In genomic region chr3R:24234721-24235120, dm6 we compare ENCODE assay signal across 3 fruit fly cellular contexts.
A peak's percentile ranks its signal among the peaks of the same experiment; 100 is the strongest.
TF ChIP-seq lines count a peak whose summit lies in the region.

No protein-coding gene starts in this region.

- no peak for TF ChIP-seq CTCF in whole organism, embryonic (GFP tag; optimal IDR thresholded peaks at IDR 0.05; lab: Kevin White, UChicago)

TF ChIP-seq in whole organism, embryonic, 481 proteins besides CTCF, POLR2A, EP300 and RAD21 (continues in another document):
- TF ChIP-seq tap (tag; optimal IDR thresholded peaks at IDR 0.05; lab: Kevin White, UChicago): no peak
- TF ChIP-seq CG9817 (tag; optimal IDR thresholded peaks at IDR 0.05; lab: Kevin White, UChicago): no peak
- no peak for TF ChIP-seq Chrac-16 (GFP tag; optimal IDR thresholded peaks at IDR 0.05; lab: Kevin White, UChicago)
- TF ChIP-seq CG12942 (GFP tag; optimal IDR thresholded peaks at IDR 0.05; lab: Kevin White, UChicago): no peak
- TF ChIP-seq CG13296 (GFP tag; optimal IDR thresholded peaks at IDR 0.05; lab: Kevin White, UChicago): no peak
- no peak for TF ChIP-seq Nf-YC (tag; optimal IDR thresholded peaks at IDR 0.05; lab: Kevin White, UChicago)
- no peak for TF ChIP-seq CG17829 (tag; optimal IDR thresholded peaks at IDR 0.05; lab: Kevin White, UChicago)
- no peak for TF ChIP-seq cg (GFP tag; optimal IDR thresholded peaks at IDR 0.05; lab: Kevin White, UChicago)
- TF ChIP-seq CG10565 (GFP tag; optimal IDR thresholded peaks at IDR 0.05; lab: Kevin White, UChicago): no peak
- TF ChIP-seq Scr (GFP tag; IDR thresholded peaks at IDR 0.05; lab: Robert Waterston, UW; ENCODE audit: partially characterized antibody): peak; percentile 8; the same call in 1 of the 2 replicates
- no peak for TF ChIP-seq Awh (GFP tag; IDR thresholded peaks at IDR 0.05; lab: Robert Waterston, UW)
- TF ChIP-seq Myb (GFP tag; optimal IDR thresholded peaks at IDR 0.05; lab: Kevin White, UChicago): peak; percentile 1
- no peak for TF ChIP-seq CG15514 (GFP tag; optimal IDR thresholded peaks at IDR 0.05; lab: Kevin White, UChicago)
- no peak for TF ChIP-seq ato (GFP tag; IDR thresholded peaks at IDR 0.05; lab: Robert Waterston, UW; ENCODE audit: partially characterized antibody)
- no peak for TF ChIP-seq pb (GFP tag; optimal IDR thresholded peaks at IDR 0.05; lab: Kevin White, UChicago)
- no peak for TF ChIP-seq CG10431 (GFP tag; optimal IDR thresholded peaks at IDR 0.05; lab: Kevin White, UChicago)
- TF ChIP-seq sr (GFP tag; IDR thresholded peaks at IDR 0.05; lab: Robert Waterston, UW): no peak
- no peak for TF ChIP-seq CG8478 (optimal IDR thresholded peaks at IDR 0.05; lab: Kevin White, UChicago)
- 0 out of 3 replicates have a peak, but pooled peaks have one; percentile 15 for TF ChIP-seq CG34224 (GFP tag; IDR thresholded peaks at IDR 0.05; lab: Robert Waterston, UW; ENCODE audit: partially characterized antibody)
- TF ChIP-seq btn (GFP tag; optimal IDR thresholded peaks at IDR 0.05; lab: Kevin White, UChicago): no peak
- TF ChIP-seq CG15696 (tag; optimal IDR thresholded peaks at IDR 0.05; lab: Kevin White, UChicago): no peak
- TF ChIP-seq CG3726 (GFP tag; IDR thresholded peaks at IDR 0.05; lab: Robert Waterston, UW): no peak
- no peak for TF ChIP-seq CG14710 (tag; optimal IDR thresholded peaks at IDR 0.05; lab: Kevin White, UChicago)
- no peak for TF ChIP-seq kah (GFP tag; optimal IDR thresholded peaks at IDR 0.05; lab: Kevin White, UChicago)
- TF ChIP-seq Hey (tag; optimal IDR thresholded peaks at IDR 0.05; lab: Kevin White, UChicago): no peak
- no peak for TF ChIP-seq esg (GFP tag; conservative IDR thresholded peaks at IDR 0.05; lab: Robert Waterston, UW)
- no peak for TF ChIP-seq CG4424 (GFP tag; optimal IDR thresholded peaks at IDR 0.05; lab: Kevin White, UChicago)
- TF ChIP-seq Hr39 (optimal IDR thresholded peaks at IDR 0.05; lab: Kevin White, UChicago): no peak
- no peak for TF ChIP-seq Hr3 (GFP tag; optimal IDR thresholded peaks at IDR 0.05; lab: Kevin White, UChicago)
- TF ChIP-seq Elba2 (GFP tag; optimal IDR thresholded peaks at IDR 0.05; lab: Kevin White, UChicago): no peak
- TF ChIP-seq CG9437 (GFP tag; optimal IDR thresholded peaks at IDR 0.05; lab: Kevin White, UChicago): no peak

TF ChIP-seq in whole organism, prepupa, 60 proteins besides CTCF, POLR2A, EP300 and RAD21:
- TF ChIP-seq CG6808 (GFP tag; optimal IDR thresholded peaks at IDR 0.05; lab: Kevin White, UChicago) (peak; percentile 93), CG1621 (tag; optimal IDR thresholded peaks at IDR 0.05; lab: Kevin White, UChicago) (no peak)

TF ChIP-seq in whole organism, wandering third instar larva, 38 proteins besides CTCF, POLR2A, EP300 and RAD21:
- no peak for TF ChIP-seq Dif (GFP tag; optimal IDR thresholded peaks at IDR 0.05; lab: Kevin White, UChicago; ENCODE audit: partially characterized antibody)
- peak; percentile 54 for TF ChIP-seq psq (GFP tag; optimal IDR thresholded peaks at IDR 0.05; lab: Kevin White, UChicago)
